Fruit fly (Drosophila melanogaster) ovary, adult (tissue): ENCODE results near the gene Mob3.

Experiments
- CG17801 ChIP-seq: fragments of 200-800 bp; optimal IDR thresholded peaks from 2 replicates; lab custom pipeline; 2019; ENCODE audit warnings: missing biosample characterization, mild to moderate bottlenecking, missing genetic modification characterization, moderate library complexity; ENCODE audit not compliant: partially characterized antibody

Mob3 gene

DNA sequence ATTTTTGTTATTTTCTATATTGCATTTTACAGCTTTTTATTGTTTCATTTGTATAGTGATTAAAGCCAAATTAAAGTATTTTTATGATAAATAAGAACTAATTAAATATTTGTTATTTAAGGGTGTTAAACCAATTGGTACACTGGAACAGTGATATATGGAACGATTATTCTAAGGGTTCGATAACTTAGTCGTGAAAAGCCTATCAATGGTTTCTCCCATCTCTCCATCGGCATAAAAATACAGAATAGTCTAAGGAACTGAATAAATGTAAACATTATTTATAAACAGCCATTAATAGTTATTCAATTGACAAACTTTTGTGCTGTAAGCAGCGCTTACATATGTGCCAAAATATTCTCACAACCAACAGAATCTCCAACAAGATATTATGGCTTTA, at the start of gene Mob3:
Gene Mob3, plus strand, starts transcription at position 208 of the 400 bp plus-strand sequence.
- peak; percentile 21 for TF ChIP-seq CG17801 (GFP tag; lab: Kevin White, UChicago)

DNA sequence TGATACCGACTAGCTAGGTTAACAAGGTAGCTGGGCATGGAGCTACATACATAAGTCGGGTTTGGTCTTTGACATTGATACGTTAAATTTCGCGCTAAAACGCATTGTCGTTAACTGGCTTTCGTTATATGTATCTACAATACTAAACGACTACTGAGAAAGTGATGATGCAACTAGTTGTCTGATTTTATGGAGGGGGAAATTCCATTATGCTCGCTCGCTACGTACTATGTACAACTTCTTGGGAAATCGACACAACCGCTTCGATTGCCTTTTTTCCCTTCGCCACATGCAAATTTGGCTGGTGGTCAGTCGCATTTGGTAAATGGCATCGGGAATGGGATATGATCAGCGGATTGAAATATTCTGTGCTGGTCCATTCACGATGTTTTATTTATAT, 45.1 kb upstream of the Mob3 start:
- TF ChIP-seq CG17801 (GFP tag; lab: Kevin White, UChicago), result no peak

DNA sequence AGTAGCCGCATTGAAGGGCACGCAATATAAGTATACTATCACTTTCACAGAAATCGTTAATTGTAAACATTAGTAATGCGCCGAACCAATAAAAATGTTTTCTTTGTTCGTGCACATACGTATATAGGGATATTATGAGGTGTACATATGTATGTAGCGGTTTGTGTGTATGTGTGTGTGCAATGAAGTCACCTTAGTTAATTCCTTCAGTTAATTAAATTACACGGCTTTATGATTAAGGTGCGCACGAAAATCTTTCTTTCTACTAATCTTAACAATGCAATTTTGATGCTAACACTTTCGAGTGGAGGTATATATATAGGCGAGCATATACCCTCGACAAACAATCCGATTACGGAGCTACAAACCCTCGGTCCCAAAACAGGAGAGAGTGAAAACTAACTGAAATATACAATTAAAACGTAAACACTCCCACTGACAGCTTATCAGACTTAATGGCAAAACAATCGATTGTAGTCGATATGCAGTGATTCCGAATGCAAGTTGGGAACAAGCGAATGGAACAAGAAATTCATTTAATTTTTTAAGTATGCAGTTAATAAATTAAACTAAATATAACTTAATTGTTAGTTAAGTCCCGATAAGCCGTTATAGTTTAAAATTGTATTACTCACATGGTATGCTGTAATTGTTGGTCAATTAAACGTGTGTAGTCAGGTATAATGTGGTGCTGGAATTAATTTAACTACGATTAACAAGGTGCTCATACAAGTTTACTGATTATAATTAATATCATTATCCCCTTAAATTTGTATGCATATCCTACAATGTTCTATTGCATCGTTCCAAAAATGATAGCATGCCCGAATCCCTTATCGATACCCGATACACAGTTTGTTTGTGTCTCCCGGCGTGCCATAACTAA, 44.4 kb upstream of the Mob3 start, which contains the start of the genes Npc1a and Prosalpha6:
Gene Npc1a, minus strand, starts transcription at position 716 of the 886 bp plus-strand sequence.
Gene Prosalpha6, plus strand, starts transcription at position 851 of the 886 bp plus-strand sequence.
- TF ChIP-seq CG17801 (GFP tag; lab: Kevin White, UChicago), result no peak

DNA sequence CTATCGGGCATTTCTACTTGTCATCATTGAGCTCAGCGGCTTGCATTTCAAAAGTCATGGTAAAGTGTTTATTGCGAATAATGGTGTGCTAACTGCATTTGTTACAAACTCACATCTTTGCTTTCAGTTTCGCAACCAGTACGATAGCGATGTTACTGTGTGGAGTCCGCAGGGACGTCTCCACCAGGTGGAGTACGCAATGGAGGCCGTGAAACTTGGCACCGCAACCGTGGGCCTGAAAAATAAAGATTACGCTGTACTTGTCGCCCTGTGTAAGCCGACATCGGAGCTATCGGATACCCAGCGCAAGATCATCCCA, 43.8 kb upstream of the Mob3 start:
- no peak for TF ChIP-seq CG17801 (GFP tag; lab: Kevin White, UChicago)

DNA sequence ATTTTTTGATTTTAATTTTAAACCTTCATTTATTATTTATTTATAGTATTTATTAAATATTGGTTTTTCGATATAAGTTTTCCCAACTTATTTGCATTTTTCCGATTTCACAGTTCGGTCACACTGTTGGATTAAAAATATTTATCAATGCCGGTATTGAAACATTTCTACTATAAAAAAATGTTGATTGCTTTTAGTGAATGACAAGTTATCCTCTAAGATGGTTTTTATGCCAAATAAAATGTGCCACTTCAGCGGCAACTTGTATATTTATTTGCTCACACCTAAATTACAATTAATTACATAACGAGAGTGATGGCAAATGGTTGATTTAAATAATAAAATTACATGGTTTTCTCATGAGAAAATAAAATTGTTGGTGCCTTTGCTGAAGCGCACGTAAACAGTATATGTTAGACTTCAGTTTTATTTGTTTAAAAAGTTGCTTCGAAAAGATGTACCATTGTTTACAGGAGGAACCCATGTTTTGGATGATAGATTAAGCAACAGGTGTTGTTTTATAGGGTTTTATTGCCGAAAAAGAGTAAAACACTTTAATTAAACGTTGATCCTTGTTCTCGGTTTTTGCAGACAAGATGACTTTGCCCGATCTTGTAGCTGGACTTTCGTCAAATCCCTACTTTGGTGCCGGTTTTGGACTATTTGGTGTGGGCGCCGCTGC, 42.4 kb upstream of the Mob3 start, which contains the start of gene Bcs1:
Gene Bcs1, plus strand, starts transcription at position 108 of the 682 bp plus-strand sequence.
- TF ChIP-seq CG17801 (GFP tag; lab: Kevin White, UChicago), result no peak

DNA sequence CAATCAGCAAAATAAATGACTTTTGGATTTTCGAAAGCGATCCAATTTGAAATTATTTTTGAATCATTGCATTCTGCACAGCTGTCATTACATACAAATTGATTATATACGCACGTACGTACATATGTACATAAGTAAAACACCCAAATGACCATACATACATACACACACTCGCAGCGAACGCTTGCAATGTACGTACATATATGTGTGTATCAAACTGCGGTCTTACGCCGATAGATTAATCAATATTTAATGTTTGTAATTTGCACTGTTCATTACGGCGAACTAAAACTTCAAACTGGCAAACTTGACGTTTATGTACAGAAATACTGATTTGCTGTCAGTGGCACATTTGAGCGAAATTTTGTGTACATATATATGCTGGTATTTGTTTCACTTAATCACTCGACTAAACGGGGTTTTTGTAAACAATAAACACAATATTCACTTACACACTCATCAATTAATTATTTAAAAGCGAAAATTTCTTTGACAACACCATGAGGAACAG, 38.9 kb upstream of the Mob3 start:
- TF ChIP-seq CG17801 (GFP tag; lab: Kevin White, UChicago), result no peak

DNA sequence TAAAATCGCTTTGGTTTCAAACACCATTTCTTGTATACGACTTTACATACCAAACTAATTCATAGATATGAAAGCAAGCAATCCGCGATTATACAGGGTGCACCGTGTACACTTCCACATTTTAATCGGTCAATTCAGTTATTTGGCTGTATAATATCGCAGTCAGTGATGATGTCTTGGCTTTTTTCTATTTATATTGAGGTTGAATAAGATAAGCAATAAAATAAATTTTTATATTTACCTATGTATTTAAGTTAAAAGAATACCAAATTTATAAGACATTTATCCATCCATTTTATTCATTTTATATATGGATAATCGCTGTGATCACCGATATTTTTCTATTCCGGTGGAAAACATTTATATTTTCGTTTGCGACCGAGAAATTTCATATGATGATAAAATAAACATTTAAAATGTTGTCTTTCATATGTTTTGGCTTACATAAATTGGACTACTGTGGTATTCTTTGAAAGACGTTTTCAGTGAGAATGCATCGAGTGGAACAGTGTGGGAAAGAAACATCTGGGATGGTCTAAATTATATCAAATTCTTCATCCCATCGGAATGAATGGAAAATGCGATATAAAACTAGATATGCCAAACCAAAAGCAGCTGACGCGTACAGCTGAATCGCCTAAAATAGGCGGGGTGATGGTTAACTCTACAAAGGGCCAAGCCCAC, 38.3 kb upstream of the Mob3 start, which contains the start of gene CG5708:
Gene CG5708, minus strand, starts transcription at position 85 of the 684 bp plus-strand sequence.
- TF ChIP-seq CG17801 (GFP tag; lab: Kevin White, UChicago), result no peak

DNA sequence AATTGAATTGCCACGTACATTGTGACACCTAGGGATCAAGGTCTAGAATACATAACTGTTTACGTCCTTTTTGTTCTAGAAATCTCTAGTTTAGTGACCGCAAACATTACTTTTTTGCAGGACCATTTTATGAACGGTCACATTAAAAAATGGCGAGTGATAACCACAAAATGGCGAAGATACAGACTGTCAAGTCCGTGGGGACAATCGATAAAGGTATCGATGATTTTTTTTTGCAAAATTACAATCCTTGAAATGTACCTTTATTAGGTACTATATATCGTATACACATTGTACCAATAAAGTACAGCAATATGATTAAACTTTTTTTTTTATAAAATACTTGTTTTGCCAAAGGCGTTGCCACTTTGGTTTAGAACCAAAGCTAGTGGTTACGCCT, 34.7 kb upstream of the Mob3 start:
- no peak for TF ChIP-seq CG17801 (GFP tag; lab: Kevin White, UChicago)

DNA sequence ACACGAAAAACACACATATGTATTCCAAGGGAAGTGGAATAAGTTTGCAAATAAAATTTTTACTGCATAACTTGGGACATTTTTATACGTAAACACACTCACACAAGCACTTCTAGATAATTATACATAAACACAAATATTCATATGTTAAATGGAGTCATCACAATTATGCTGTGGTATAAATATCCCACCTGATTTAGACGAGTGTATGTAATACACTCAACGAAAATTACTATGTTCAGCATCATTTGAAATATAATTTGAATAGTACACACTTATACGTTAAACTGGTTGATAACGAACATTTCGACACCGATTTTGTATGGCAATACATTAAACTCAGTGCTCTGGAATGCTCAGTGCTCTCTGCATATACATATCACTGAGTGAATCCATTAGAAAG, 34.0 kb upstream of the Mob3 start:
- TF ChIP-seq CG17801 (GFP tag; lab: Kevin White, UChicago), result no peak

DNA sequence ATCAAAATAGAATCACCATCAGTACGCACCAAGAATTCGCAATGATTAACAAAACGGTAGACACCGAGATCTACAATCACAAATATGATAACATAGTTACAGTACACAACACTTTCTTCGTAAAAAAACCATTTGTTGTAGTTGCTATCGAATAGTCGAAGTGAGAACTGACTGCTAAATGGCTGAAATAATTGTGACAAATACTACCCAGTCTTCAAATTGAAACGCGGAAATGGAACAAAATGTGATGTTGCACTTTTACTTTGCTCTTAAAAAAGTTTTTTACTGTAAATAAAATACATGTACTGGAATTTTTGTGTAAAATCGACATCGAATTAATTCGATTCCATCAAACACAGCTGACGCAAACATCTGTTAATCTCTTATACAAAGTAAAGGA, 33.6 kb upstream of the Mob3 start, which contains the start of gene ova:
Gene ova, minus strand, starts transcription at position 183 of the 400 bp plus-strand sequence.
- TF ChIP-seq CG17801 (GFP tag; lab: Kevin White, UChicago), result no peak

DNA sequence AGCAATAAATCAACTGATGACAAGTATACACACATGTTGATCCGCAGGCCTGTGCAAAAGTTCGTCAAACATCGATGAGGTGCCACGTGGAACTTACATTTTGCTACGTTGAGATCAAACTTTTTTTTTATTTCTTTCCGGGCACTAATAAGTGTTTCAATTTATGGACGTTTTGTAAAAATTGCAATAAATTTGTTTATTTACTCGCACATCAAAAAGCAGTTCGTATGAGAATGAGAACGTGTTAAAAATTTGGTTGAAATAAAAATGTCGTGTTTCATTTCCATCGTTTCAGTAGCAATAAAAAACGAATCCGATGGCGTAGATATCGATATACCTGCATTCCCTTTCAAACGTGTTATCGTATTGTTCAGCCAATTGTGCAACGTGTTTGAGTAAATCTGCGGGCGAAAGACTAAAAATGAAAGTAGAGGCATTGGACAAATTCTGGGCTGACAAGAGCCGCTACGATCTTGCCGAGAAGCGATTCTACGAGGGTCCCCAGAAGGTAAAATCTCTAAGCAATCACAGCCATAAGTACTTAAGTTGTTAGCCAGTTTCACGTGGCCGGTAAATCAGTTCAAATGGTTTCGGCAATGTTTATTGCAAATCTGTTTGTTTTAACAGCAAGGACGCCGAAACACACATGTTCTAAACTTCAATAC, 32.9 kb upstream of the Mob3 start, which contains the start of gene eEF1delta:
Gene eEF1delta, plus strand, starts transcription at position 356 of the 665 bp plus-strand sequence.
- no peak for TF ChIP-seq CG17801 (GFP tag; lab: Kevin White, UChicago)

DNA sequence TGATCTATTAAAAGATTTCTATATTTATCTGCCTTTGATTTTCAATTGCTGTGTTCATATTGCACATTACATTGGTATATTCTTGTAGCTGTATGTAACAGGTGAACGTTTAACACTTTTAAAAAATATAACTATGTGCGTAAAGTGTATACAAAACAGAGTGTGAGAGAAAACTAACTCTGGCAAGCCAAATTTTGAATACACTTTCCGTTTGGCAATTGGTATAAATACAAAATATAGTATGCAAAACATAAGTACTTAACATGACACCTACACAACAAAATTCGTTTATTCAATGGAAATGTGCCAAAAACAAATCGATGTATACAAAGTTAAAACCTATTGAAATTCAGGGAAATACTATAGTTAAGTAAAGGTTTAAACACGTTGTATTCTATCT, 32.3 kb upstream of the Mob3 start:
- no peak for TF ChIP-seq CG17801 (GFP tag; lab: Kevin White, UChicago)

DNA sequence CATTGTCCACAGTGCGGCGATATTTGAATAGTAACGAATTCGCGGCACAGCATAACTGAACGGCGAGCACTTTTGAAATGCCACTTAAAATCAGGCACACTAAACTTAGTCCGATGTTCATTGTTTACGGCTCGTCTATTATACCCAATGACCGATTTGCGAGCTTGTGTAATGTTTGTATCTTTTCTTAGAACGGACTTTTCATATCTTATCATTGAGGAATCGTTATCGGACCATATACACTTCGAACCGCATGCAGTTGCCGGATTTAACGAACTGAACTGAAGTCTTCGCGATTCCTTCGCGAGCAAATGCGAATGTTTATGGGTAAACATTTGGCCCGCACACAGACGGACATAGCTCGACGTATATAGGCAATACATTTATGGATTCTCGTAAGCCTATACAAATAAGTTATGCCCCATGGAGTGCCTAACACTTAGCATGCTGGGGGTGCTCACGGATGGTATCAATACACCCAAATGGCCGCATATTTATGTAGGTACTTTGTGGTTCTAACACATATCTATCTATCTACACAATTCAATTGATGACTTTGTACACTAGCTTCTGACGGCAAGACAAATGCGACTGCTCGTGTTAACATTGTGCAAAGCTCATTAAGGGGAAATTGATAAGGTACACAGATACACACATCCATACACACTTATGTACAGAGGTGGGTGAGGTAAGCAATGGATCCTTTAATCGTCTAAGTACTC, 27.2 kb upstream of the Mob3 start, which contains the start of gene mthl15:
Gene mthl15, minus strand, starts transcription at position 593 of the 722 bp plus-strand sequence.
- TF ChIP-seq CG17801 (GFP tag; lab: Kevin White, UChicago), result no peak
